Worm (Caenorhabditis elegans) whole organism, L4/young adult: Measurements from ENCODE around the gene attf-4.

Experiments used
- W03F9.2 ChIP-seq: fragments of 150-350 bp; optimal IDR thresholded peaks from 2 replicates; lab custom pipeline; 2014; ENCODE audit warnings: missing biosample characterization, missing genetic modification characterization
- dao-5 ChIP-seq: sonication (generic microtip); optimal IDR thresholded peaks from 2 replicates; lab custom pipeline; 2016; ENCODE audit warnings: missing genotype, missing genetic modification characterization, moderate library complexity, missing compliant biosample characterization
- him-1 ChIP-seq: sonication (generic microtip); optimal IDR thresholded peaks from 2 replicates; lab custom pipeline; 2016; ENCODE audit warnings: missing genotype, missing genetic modification reagents, missing genetic modification characterization, missing compliant biosample characterization

DNA sequence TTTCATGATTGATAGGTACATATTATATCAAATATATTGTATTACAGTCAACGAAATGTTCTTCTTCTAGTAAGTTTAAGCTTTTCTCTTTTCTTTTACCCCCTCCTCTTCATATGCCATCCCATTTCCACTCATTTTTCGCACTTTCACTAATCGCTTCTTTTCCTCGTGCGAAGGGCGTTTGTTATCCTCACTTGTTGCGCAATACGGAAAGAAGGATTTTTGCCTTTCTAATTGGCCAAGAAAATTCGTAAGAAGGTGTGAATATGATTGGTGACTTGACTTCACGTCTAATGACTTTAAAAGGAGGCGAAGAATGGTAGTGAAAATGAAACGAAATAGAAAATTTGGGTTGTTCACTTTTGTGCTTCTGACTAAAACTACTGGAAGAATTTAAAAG lies 15.3 kb downstream of the attf-4 start:
- TF ChIP-seq W03F9.2 (tag; lab: Kevin White, UChicago) (no peak), him-1 (tag; lab: Kevin White, UChicago) (no peak), dao-5 (no peak)
